Worm (Caenorhabditis elegans) whole organism, mixed stage, embryonic: ENCODE results near the gene srj-23.

Source experiments
- lsy-2 ChIP-seq: fragments of 150-350 bp; optimal IDR thresholded peaks from 2 replicates; lab custom pipeline; 2014; ENCODE audit warnings: missing biosample characterization, missing genetic modification characterization
- nhr-28 ChIP-seq: fragments of 150-350 bp; optimal IDR thresholded peaks from 2 replicates; lab custom pipeline; 2014; ENCODE audit warnings: missing biosample characterization, missing genetic modification characterization
- pha-4 ChIP-seq: fragments of 150-350 bp; optimal IDR thresholded peaks from 2 replicates; lab custom pipeline; 2018; ENCODE audit warnings: missing biosample characterization, missing genetic modification reagents, missing genetic modification characterization
- snpc-4 ChIP-seq: fragments of 150-350 bp; optimal IDR thresholded peaks from 2 replicates; lab custom pipeline; 2014; ENCODE audit warnings: missing biosample characterization, missing genetic modification characterization
- sptf-1 ChIP-seq: sonication (generic microtip); optimal IDR thresholded peaks from 2 replicates; lab custom pipeline; 2017; ENCODE audit warnings: mild to moderate bottlenecking, missing genetic modification characterization, moderate library complexity, missing compliant biosample characterization

DNA sequence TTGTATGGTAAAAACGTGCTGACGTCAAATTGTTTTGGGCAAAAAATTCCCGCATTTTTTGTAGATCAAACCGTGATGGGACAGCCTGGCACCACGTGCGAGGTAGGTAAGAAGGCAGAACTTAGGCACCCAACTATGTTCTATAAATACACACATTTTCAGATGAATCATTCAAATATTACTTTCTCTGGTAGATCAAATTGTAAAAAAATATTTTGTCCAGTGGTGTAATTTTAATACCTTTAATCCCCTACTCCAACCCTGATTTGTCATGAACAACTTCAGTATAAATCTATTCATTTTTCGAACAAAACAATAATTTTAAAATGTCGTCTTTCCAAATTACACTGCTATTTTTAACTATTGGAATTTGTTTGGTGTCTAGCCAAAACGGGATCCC, 43.0 kb downstream of the srj-23 start, which contains the start of gene spig-7:
- TF ChIP-seq lsy-2 (tag; lab: Kevin White, UChicago) (no peak), nhr-28 (no peak), sptf-1 (tag; lab: Kevin White, UChicago) (no peak), snpc-4 (tag; lab: Kevin White, UChicago) (no peak), pha-4 (tag; lab: Kevin White, UChicago) (no peak)
